Worm (Caenorhabditis elegans) whole organism, L2 larva: Measurements from ENCODE around the gene R02D5.3.

ENCODE experiments used
- ZK546.5 ChIP-seq: sonication (generic microtip); optimal IDR thresholded peaks from 2 replicates; lab custom pipeline; 2017; ENCODE audit warnings: missing biosample characterization, missing genetic modification characterization
- alr-1 ChIP-seq: fragments of 150-350 bp; optimal IDR thresholded peaks from 2 replicates; lab custom pipeline; 2014; ENCODE audit warnings: missing biosample characterization, missing genetic modification characterization
- ama-1 ChIP-seq: fragments of 150-350 bp; optimal IDR thresholded peaks from 2 replicates; lab custom pipeline; 2018; ENCODE audit warnings: inconsistent platforms
- ceh-16 ChIP-seq: fragments of 150-350 bp; optimal IDR thresholded peaks from 2 replicates; lab custom pipeline; 2014; ENCODE audit warnings: missing biosample characterization, missing genetic modification characterization
- gmeb-1 ChIP-seq: fragments of 150-350 bp; optimal IDR thresholded peaks from 2 replicates; lab custom pipeline; 2014; ENCODE audit warnings: missing biosample characterization, missing genetic modification characterization
- lin-13 ChIP-seq: fragments of 150-350 bp; optimal IDR thresholded peaks from 2 replicates; lab custom pipeline; 2014; ENCODE audit warnings: missing biosample characterization, missing genetic modification reagents, missing genetic modification characterization
- nhr-12 ChIP-seq: fragments of 150-350 bp; optimal IDR thresholded peaks from 2 replicates; lab custom pipeline; 2014; ENCODE audit warnings: missing biosample characterization, missing genetic modification characterization
- nhr-21 ChIP-seq: fragments of 150-350 bp; optimal IDR thresholded peaks from 2 replicates; lab custom pipeline; 2014; ENCODE audit warnings: missing biosample characterization, missing genetic modification characterization
- nhr-25 ChIP-seq: fragments of 150-350 bp; sonication (generic microtip); optimal IDR thresholded peaks from 3 replicates; lab custom pipeline; 2014; ENCODE audit warnings: missing biosample characterization, missing genetic modification characterization
- nhr-6 ChIP-seq: fragments of 150-350 bp; optimal IDR thresholded peaks from 2 replicates; lab custom pipeline; 2014; ENCODE audit warnings: missing biosample characterization, missing genetic modification characterization
- sem-4 ChIP-seq: fragments of 150-350 bp; optimal IDR thresholded peaks from 2 replicates; lab custom pipeline; 2014; ENCODE audit warnings: missing biosample characterization, missing genetic modification reagents, missing genetic modification characterization
- skn-1 ChIP-seq: sonication (generic microtip); optimal IDR thresholded peaks from 2 replicates; lab custom pipeline; 2017; ENCODE audit warnings: missing biosample characterization, missing genetic modification characterization
- snpc-4 ChIP-seq: fragments of 150-350 bp; optimal IDR thresholded peaks from 2 replicates; lab custom pipeline; 2014; ENCODE audit warnings: missing biosample characterization, missing genetic modification characterization

DNA sequence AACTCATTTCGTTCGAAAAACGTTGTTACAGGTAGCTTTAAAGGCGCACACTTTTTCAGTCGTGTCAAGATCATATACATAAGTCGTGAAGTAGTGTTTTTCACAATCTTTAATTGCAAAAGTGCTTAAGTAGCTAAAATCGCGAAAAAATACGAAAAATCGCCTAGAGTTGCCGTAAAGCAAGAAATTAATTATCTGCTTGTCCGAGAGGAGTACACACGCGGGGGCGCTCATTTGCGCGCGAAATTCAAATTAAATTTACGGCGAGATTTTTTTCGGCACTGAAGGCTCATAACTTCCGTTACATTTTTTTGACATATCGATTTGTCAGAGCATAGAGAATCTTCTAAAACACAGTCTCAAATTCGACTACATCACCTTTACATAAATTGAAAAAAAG is 22.8 kb upstream of the R02D5.3 start:
- TF ChIP-seq snpc-4 (tag; lab: Kevin White, UChicago) (no peak), nhr-25 (tag; lab: Kevin White, UChicago) (no peak), lin-13 (GFP tag; lab: Kevin White, UChicago) (no peak), ceh-16 (no peak), alr-1 (no peak), sem-4 (tag; lab: Kevin White, UChicago) (no peak), skn-1 (tag; lab: Kevin White, UChicago) (no peak), gmeb-1 (tag; lab: Kevin White, UChicago) (no peak), nhr-12 (tag; lab: Kevin White, UChicago) (no peak), nhr-6 (tag; lab: Kevin White, UChicago) (no peak), nhr-21 (tag; lab: Kevin White, UChicago) (no peak), ama-1 (no peak), ZK546.5 (tag; lab: Kevin White, UChicago) (no peak)
